Worm (Caenorhabditis elegans) whole organism, early embryonic: ENCODE results near the gene F31D5.7.
"Not testable (repeated sequence)": the region's sequence is repeated elsewhere in the genome, so short reads cannot be mapped to it uniquely, and the experiment has no call there.

Source experiments
- B0310.2 ChIP-seq: sonication (generic microtip); optimal IDR thresholded peaks from 2 replicates; lab custom pipeline; 2016; ENCODE audit warnings: mild to moderate bottlenecking, missing genetic modification characterization, missing compliant biosample characterization
- F13C5.2 ChIP-seq: sonication (generic microtip); optimal IDR thresholded peaks from 2 replicates; lab custom pipeline; 2017; ENCODE audit warnings: mild to moderate bottlenecking, missing genetic modification characterization, inconsistent platforms, missing compliant biosample characterization
- aly-1 ChIP-seq: sonication (generic microtip); optimal IDR thresholded peaks from 2 replicates; lab custom pipeline; 2016; ENCODE audit warnings: missing genetic modification characterization, missing compliant biosample characterization
- ama-1 ChIP-seq: fragments of 150-350 bp; optimal IDR thresholded peaks from 2 replicates; lab custom pipeline; 2014
- ceh-13 ChIP-seq: fragments of 200-800 bp; sonication (Bioruptor generic); optimal IDR thresholded peaks from 2 replicates; lab custom pipeline; 2018; ENCODE audit warnings: mild to moderate bottlenecking, missing genetic modification characterization, missing compliant biosample characterization
- ceh-36 ChIP-seq: sonication (generic microtip); optimal IDR thresholded peaks from 2 replicates; lab custom pipeline; 2016; ENCODE audit warnings: missing genetic modification characterization, inconsistent platforms, missing compliant biosample characterization
- ets-7 ChIP-seq: sonication (generic microtip); optimal IDR thresholded peaks from 2 replicates; lab custom pipeline; 2016; ENCODE audit warnings: missing genotype, missing genetic modification characterization, missing compliant biosample characterization
- flt-1 ChIP-seq: fragments of 200-800 bp; sonication (Bioruptor generic); IDR thresholded peaks from 2 replicates; pipeline ENCODE4 v1.3.6; 2022; ENCODE audit warnings: missing genetic modification characterization, missing compliant biosample characterization
- hmbx-1 ChIP-seq: sonication (generic microtip); optimal IDR thresholded peaks from 2 replicates; lab custom pipeline; 2016; ENCODE audit warnings: mild to moderate bottlenecking, missing genetic modification characterization, missing compliant biosample characterization
- hmg-4 ChIP-seq: fragments of 200-800 bp; sonication (Bioruptor generic); optimal IDR thresholded peaks from 2 replicates; lab custom pipeline; 2018; ENCODE audit warnings: mild to moderate bottlenecking, missing genetic modification characterization, missing compliant biosample characterization
- hnd-1 ChIP-seq: sonication (generic microtip); optimal IDR thresholded peaks from 2 replicates; lab custom pipeline; 2016; ENCODE audit warnings: missing genetic modification characterization, missing compliant biosample characterization
- pes-1 ChIP-seq: fragments of 200-800 bp; sonication (Bioruptor generic); IDR thresholded peaks from 2 replicates; pipeline ENCODE4 v1.3.6; 2022; ENCODE audit warnings: missing genetic modification reagents, missing genetic modification characterization, missing compliant biosample characterization
- scrt-1 ChIP-seq: fragments of 200-800 bp; sonication (Bioruptor generic); IDR thresholded peaks from 2 replicates; pipeline ENCODE4 v1.3.6; 2022; ENCODE audit warnings: missing genetic modification characterization, missing compliant biosample characterization
- sea-1 ChIP-seq: fragments of 200-800 bp; sonication (Bioruptor generic); conservative IDR thresholded peaks from 2 replicates; pipeline ENCODE4 v1.3.6; 2022; ENCODE audit warnings: missing genetic modification characterization, missing compliant biosample characterization
- tbx-11 ChIP-seq: fragments of 200-800 bp; sonication (Bioruptor generic); IDR thresholded peaks from 2 replicates; pipeline ENCODE4 v1.3.6; 2022; ENCODE audit warnings: missing genetic modification characterization, missing compliant biosample characterization
- tbx-37 ChIP-seq: fragments of 200-800 bp; sonication (Bioruptor generic); conservative IDR thresholded peaks from 2 replicates; pipeline ENCODE4 v1.3.6; 2022; ENCODE audit warnings: missing genetic modification reagents, missing genetic modification characterization, missing compliant biosample characterization
- tra-4 ChIP-seq: sonication (generic microtip); optimal IDR thresholded peaks from 2 replicates; lab custom pipeline; 2017; ENCODE audit warnings: missing genetic modification characterization, missing compliant biosample characterization

F31D5.7 gene

DNA sequence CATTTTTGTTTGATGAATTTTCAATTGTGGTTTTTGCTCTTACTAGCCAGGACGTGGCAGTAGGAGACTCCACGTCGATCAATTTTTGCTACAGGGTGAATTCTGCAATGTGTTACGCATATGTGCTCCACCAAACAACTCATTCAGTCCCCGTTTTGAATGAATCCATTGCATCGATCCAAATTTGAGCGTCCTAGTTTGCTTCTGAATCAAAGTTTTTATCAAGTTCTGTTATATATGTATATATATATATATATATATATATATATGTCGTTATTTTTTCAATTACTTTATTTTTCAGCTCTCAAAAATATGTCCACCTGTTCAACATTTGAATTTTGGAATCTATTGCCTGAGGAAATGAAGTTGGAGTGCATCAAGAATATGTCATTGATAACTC lies at the start of gene F31D5.7:
F31D5.7 (plus strand) TSS at position 301 of the 400 bp plus-strand sequence.
- TF ChIP-seq tbx-11 (GFP tag; lab: Robert Waterston, UW) (no peak), tra-4 (tag; lab: Kevin White, UChicago) (no peak), ceh-36 (no peak), sea-1 (no peak), F13C5.2 (tag; lab: Kevin White, UChicago) (no peak), hmg-4 (GFP tag; lab: Kevin White, UChicago) (no peak), ets-7 (tag; lab: Kevin White, UChicago) (no peak), aly-1 (tag; lab: Kevin White, UChicago) (no peak), B0310.2 (tag; lab: Kevin White, UChicago) (no peak), flt-1 (GFP tag; lab: Robert Waterston, UW) (no peak), tbx-37 (no peak), scrt-1 (GFP tag; lab: Robert Waterston, UW) (no peak), pes-1 (no peak), ama-1 (lab: Kevin White, UChicago) (no peak), hmbx-1 (no peak), hnd-1 (tag; lab: Kevin White, UChicago) (no peak), ceh-13 (GFP tag; lab: Kevin White, UChicago) (no peak)

DNA sequence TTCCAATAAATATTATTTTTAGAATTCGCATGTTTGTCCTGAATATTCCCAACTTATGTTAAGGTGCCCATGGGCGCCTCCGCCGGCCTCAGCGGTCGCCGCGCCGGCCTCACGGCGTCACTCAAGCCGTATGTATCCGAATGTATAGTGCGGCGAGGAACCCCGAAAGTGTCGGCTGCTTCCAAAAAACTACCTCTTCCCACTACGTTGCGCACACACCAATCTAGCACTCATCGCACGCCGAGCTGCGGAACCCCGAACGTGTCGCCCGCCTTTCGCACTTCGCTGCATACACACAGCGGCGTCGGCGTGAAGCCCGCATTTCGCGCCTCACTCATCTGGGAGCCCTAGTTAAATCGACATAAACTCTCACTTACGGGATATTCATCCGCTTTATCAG lies 43.4 kb upstream of the F31D5.7 start:
- TF ChIP-seq aly-1 (tag; lab: Kevin White, UChicago) (no peak), hmg-4 (GFP tag; lab: Kevin White, UChicago) (no peak), ama-1 (lab: Kevin White, UChicago) (no peak), scrt-1 (GFP tag; lab: Robert Waterston, UW) (no peak), tbx-37 (no peak), ceh-36 (no peak), F13C5.2 (tag; lab: Kevin White, UChicago) (no peak), pes-1 (no peak), hmbx-1 (no peak), ceh-13 (GFP tag; lab: Kevin White, UChicago) (no peak)

DNA sequence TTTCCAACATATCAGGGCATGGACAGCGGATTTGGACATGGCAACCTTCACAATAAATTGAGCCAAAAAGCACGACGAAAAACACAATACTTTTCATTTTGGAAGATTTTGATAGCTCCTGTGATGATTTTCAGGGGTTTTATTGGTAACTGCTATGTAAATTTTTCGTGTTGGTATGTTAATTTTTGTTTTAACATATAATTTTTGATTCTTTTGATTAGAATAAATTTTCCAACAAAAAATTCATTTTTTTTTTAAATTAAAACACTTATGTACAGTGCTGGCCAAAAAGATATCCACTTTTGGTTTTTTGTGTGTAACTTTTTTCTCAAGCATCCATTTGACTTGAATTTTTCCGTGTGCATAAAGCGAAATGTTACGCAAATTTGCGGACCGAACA lies 42.8 kb upstream of the F31D5.7 start, which contains the start of gene R03H10.4:
R03H10.4 (minus strand) TSS at position 101 of the 400 bp plus-strand sequence.
- TF ChIP-seq aly-1 (tag; lab: Kevin White, UChicago); ceh-36; pes-1: not testable (repeated sequence)

- TF ChIP-seq tbx-11 (GFP tag; lab: Robert Waterston, UW) = no peak
- no peak for TF ChIP-seq flt-1 (GFP tag; lab: Robert Waterston, UW)
- no peak for TF ChIP-seq ets-7 (tag; lab: Kevin White, UChicago)
- TF ChIP-seq tbx-37 = no peak
These were observed 40.7 kb upstream of the F31D5.7 start, which contains the start of gene R03H10.5 for ce11 chrII:4170508-4170907. Gene R03H10.5, minus strand, starts transcription at chrII:4170608.

DNA sequence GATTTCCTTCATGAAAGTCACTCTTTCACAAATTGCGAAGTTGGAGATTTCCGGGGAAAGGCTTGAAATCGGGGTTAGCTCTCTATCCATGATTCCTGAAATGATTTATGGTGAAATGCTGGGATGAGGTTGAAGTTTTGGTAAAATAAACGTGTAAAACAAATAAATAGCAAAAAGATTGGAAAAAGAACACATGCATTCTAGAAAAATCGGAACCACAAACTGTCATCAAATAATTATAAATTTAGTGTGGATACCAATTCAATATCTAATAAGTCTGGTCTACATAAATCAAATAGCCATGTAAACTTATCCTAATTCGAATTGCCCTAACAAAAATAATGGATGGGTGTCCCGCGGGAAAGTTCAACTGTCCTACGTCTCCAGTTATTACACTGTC lies 37.8 kb upstream of the F31D5.7 start, which contains the start of gene R03H10.6:
R03H10.6 (minus strand) TSS at position 101 of the 400 bp plus-strand sequence.
- no peak for TF ChIP-seq tbx-11 (GFP tag; lab: Robert Waterston, UW)
- TF ChIP-seq hmbx-1 = no peak
- TF ChIP-seq flt-1 (GFP tag; lab: Robert Waterston, UW) = no peak
- no peak for TF ChIP-seq ets-7 (tag; lab: Kevin White, UChicago)

ce11 chrII:4173842-4174241 lies 37.4 kb upstream of the F31D5.7 start:
- TF ChIP-seq tra-4 (tag; lab: Kevin White, UChicago) = no peak
- no peak for TF ChIP-seq scrt-1 (GFP tag; lab: Robert Waterston, UW)
- no peak for TF ChIP-seq ama-1 (lab: Kevin White, UChicago)
- no peak for TF ChIP-seq B0310.2 (tag; lab: Kevin White, UChicago)
- no peak for TF ChIP-seq hmg-4 (GFP tag; lab: Kevin White, UChicago)
- TF ChIP-seq ceh-13 (GFP tag; lab: Kevin White, UChicago) = no peak
- no peak for TF ChIP-seq flt-1 (GFP tag; lab: Robert Waterston, UW)
- no peak for TF ChIP-seq hnd-1 (tag; lab: Kevin White, UChicago)
- no peak for TF ChIP-seq tbx-37

DNA sequence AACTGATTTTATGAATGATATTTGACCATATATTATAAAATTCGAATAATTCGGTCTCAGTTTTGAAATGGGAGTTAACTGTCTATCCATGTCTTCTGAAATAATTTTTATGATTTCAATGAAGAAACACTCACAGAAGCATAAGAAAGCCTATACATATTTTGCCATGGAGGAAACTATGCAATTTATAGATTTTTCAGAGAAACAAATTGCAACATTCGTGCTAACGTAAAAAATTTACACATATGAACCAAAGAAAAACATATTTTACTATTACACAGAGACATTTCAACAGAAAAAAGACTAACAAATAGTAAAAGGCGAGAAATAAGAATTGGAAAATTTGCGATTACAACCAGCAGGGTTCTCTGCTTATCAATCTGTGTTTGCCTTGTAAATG lies 32.4 kb upstream of the F31D5.7 start, which contains the start of gene R03H10.7:
R03H10.7 (minus strand) TSS at position 101 of the 400 bp plus-strand sequence.
- TF ChIP-seq tbx-37 = no peak
- TF ChIP-seq hmbx-1 = no peak
- no peak for TF ChIP-seq ama-1 (lab: Kevin White, UChicago)
- no peak for TF ChIP-seq F13C5.2 (tag; lab: Kevin White, UChicago)
- no peak for TF ChIP-seq ceh-36
- no peak for TF ChIP-seq hmg-4 (GFP tag; lab: Kevin White, UChicago)
- no peak for TF ChIP-seq aly-1 (tag; lab: Kevin White, UChicago)
- TF ChIP-seq B0310.2 (tag; lab: Kevin White, UChicago) = no peak
- TF ChIP-seq pes-1 = no peak
- no peak for TF ChIP-seq tbx-11 (GFP tag; lab: Robert Waterston, UW)
- no peak for TF ChIP-seq flt-1 (GFP tag; lab: Robert Waterston, UW)
- TF ChIP-seq ets-7 (tag; lab: Kevin White, UChicago) = no peak
- TF ChIP-seq sea-1 = no peak
- no peak for TF ChIP-seq ceh-13 (GFP tag; lab: Kevin White, UChicago)
- TF ChIP-seq scrt-1 (GFP tag; lab: Robert Waterston, UW) = no peak

DNA sequence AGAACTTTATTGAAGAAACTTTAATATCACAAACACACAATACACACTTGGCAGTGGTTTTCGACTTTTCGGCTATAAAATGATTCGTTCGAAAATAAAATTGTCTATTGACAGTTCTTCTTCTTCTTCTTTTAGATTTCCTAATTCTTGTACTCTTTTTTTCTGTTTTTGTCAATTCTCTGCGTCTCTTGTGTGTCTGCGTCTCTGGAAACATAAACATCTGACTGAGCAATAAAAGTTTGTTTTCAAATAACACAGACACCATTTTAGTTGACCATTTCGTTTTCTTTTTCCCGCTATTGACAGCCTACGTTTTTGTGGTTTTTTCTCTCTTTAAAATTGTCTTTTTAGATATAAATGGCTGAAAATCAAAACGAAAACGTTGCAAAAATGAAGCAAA lies 31.3 kb upstream of the F31D5.7 start, which contains the start of gene R03H10.1:
R03H10.1 (plus strand) TSS at position 352 of the 400 bp plus-strand sequence.
- TF ChIP-seq tbx-11 (GFP tag; lab: Robert Waterston, UW) = no peak
- no peak for TF ChIP-seq ceh-36
- no peak for TF ChIP-seq flt-1 (GFP tag; lab: Robert Waterston, UW)
- no peak for TF ChIP-seq aly-1 (tag; lab: Kevin White, UChicago)
- no peak for TF ChIP-seq hmg-4 (GFP tag; lab: Kevin White, UChicago)
- no peak for TF ChIP-seq pes-1
- no peak for TF ChIP-seq tra-4 (tag; lab: Kevin White, UChicago)
- TF ChIP-seq ceh-13 (GFP tag; lab: Kevin White, UChicago) = no peak
- TF ChIP-seq hmbx-1 = no peak
- TF ChIP-seq hnd-1 (tag; lab: Kevin White, UChicago) = no peak
- no peak for TF ChIP-seq scrt-1 (GFP tag; lab: Robert Waterston, UW)
- no peak for TF ChIP-seq tbx-37
- no peak for TF ChIP-seq sea-1
- no peak for TF ChIP-seq ets-7 (tag; lab: Kevin White, UChicago)
- no peak for TF ChIP-seq ama-1 (lab: Kevin White, UChicago)
- TF ChIP-seq F13C5.2 (tag; lab: Kevin White, UChicago) = no peak
